Worm (Caenorhabditis elegans) whole organism, L3 larva: ENCODE results near the gene C52B9.4.

ENCODE experiments used
- ZK546.5 ChIP-seq: sonication (generic microtip); optimal IDR thresholded peaks from 2 replicates; lab custom pipeline; 2017; ENCODE audit warnings: missing biosample characterization, missing genetic modification characterization
- elt-3 ChIP-seq, 3 experiments: fragments of 150-350 bp in 1 of 3; sonication (generic microtip) in 2 of 3; optimal IDR thresholded peaks; 2 replicates in 2 of 3; 4 replicates in 1 of 3; lab custom pipeline; 2014 to 2017; ENCODE audit warnings: missing biosample characterization in 3 of 3, missing genetic modification characterization in 3 of 3
- unc-39 ChIP-seq: sonication (generic microtip); optimal IDR thresholded peaks from 4 replicates; lab custom pipeline; 2017; ENCODE audit warnings: missing biosample characterization, missing genetic modification characterization
- unc-62 ChIP-seq: fragments of 150-350 bp; sonication (generic microtip); optimal IDR thresholded peaks from 4 replicates; lab custom pipeline; 2014; ENCODE audit warnings: missing biosample characterization, missing genetic modification reagents, missing genetic modification characterization

ce11 chrX:4273614-4274013, 13.2 kb downstream of the C52B9.4 start, which contains the start of gene C52B9.10:
- no peak for TF ChIP-seq ZK546.5 (tag; lab: Kevin White, UChicago)
- TF ChIP-seq elt-3 (tag; optimal IDR thresholded peaks at IDR 0.05; lab: Kevin White, UChicago), result no peak
- TF ChIP-seq unc-39, result no peak
- no peak for TF ChIP-seq unc-62 (GFP tag; lab: Kevin White, UChicago)
